Fruit fly (Drosophila melanogaster) whole organism, adult: ENCODE results near the gene hth.

Experiments
- CG11617 ChIP-seq: fragments of 200-800 bp; sonication (Bioruptor generic); optimal IDR thresholded peaks from 2 replicates; lab custom pipeline; 2017; ENCODE audit warnings: mild to moderate bottlenecking, missing biosample characterization, missing genetic modification reagents, missing genetic modification characterization
- CG12768 ChIP-seq: fragments of 200-800 bp; sonication (Bioruptor generic); optimal IDR thresholded peaks from 2 replicates; lab custom pipeline; 2017; ENCODE audit warnings: missing biosample characterization, missing genetic modification characterization, mild to moderate bottlenecking, moderate library complexity, missing genetic modification reagents
- CG14711 ChIP-seq: fragments of 200-800 bp; sonication (Bioruptor generic); optimal IDR thresholded peaks from 2 replicates; lab custom pipeline; 2018; ENCODE audit warnings: missing biosample characterization, mild to moderate bottlenecking, missing genetic modification characterization, moderate library complexity
- CG1620 ChIP-seq: fragments of 200-800 bp; sonication (Bioruptor generic); optimal IDR thresholded peaks from 2 replicates; lab custom pipeline; 2016; ENCODE audit warnings: missing biosample characterization, missing genetic modification characterization
- CG33017 ChIP-seq: fragments of 200-800 bp; sonication (Bioruptor generic); optimal IDR thresholded peaks from 2 replicates; lab custom pipeline; 2018; ENCODE audit warnings: missing biosample characterization, mild to moderate bottlenecking, missing genetic modification characterization, moderate library complexity
- CG5204 ChIP-seq: fragments of 200-800 bp; sonication (Bioruptor generic); optimal IDR thresholded peaks from 2 replicates; lab custom pipeline; 2016; ENCODE audit warnings: missing biosample characterization, missing genetic modification characterization
- CG7045 ChIP-seq: fragments of 200-800 bp; sonication (Bioruptor generic); optimal IDR thresholded peaks from 2 replicates; lab custom pipeline; 2017; ENCODE audit warnings: missing biosample characterization, mild to moderate bottlenecking, missing genetic modification characterization
- CG7101 ChIP-seq: fragments of 200-800 bp; sonication (Bioruptor generic); optimal IDR thresholded peaks from 2 replicates; lab custom pipeline; 2018; ENCODE audit warnings: missing biosample characterization, mild to moderate bottlenecking, missing genetic modification characterization, moderate library complexity
- Clk ChIP-seq: fragments of 200-800 bp; sonication (Bioruptor generic); optimal IDR thresholded peaks from 2 replicates; lab custom pipeline; 2017; ENCODE audit warnings: missing biosample characterization, missing genetic modification characterization
- Crg-1 ChIP-seq: fragments of 200-800 bp; sonication (Bioruptor generic); optimal IDR thresholded peaks from 2 replicates; lab custom pipeline; 2016; ENCODE audit warnings: missing biosample characterization, missing genetic modification characterization
- Hr96 ChIP-seq: fragments of 200-800 bp; sonication (Bioruptor generic); optimal IDR thresholded peaks from 2 replicates; lab custom pipeline; 2016; ENCODE audit warnings: missing biosample characterization, missing genetic modification characterization
- Mnt ChIP-seq: fragments of 200-800 bp; sonication (Bioruptor generic); optimal IDR thresholded peaks from 2 replicates; lab custom pipeline; 2016; ENCODE audit warnings: missing biosample characterization, mild to moderate bottlenecking, missing genetic modification characterization
- bab1 ChIP-seq: fragments of 200-800 bp; sonication (Bioruptor generic); optimal IDR thresholded peaks from 3 replicates; lab custom pipeline; 2019; ENCODE audit warnings: missing biosample characterization, mild to moderate bottlenecking, missing genetic modification characterization, moderate library complexity
- cic ChIP-seq: fragments of 200-800 bp; sonication (Bioruptor generic); optimal IDR thresholded peaks from 2 replicates; lab custom pipeline; 2017; ENCODE audit warnings: missing biosample characterization, mild to moderate bottlenecking, missing genetic modification characterization, moderate library complexity
- kay ChIP-seq: fragments of 200-800 bp; sonication (Bioruptor generic); peaks from one replicate; lab custom pipeline; 2016; ENCODE audit warnings: missing biosample characterization, missing genetic modification characterization, borderline replicate concordance
- ovo ChIP-seq: fragments of 200-800 bp; sonication (Bioruptor generic); optimal IDR thresholded peaks from 2 replicates; lab custom pipeline; 2016; ENCODE audit warnings: missing biosample characterization, missing genetic modification characterization
- pad ChIP-seq: fragments of 200-800 bp; sonication (Bioruptor generic); optimal IDR thresholded peaks from 3 replicates; lab custom pipeline; 2017; ENCODE audit warnings: missing biosample characterization, missing genetic modification characterization, mild to moderate bottlenecking, moderate library complexity, missing genetic modification reagents
- tj ChIP-seq: fragments of 200-800 bp; sonication (Bioruptor generic); optimal IDR thresholded peaks from 3 replicates; lab custom pipeline; 2017; ENCODE audit warnings: missing biosample characterization, mild to moderate bottlenecking, missing genetic modification characterization, moderate library complexity
- toe ChIP-seq: fragments of 200-800 bp; sonication (Bioruptor generic); optimal IDR thresholded peaks from 2 replicates; lab custom pipeline; 2016; ENCODE audit warnings: missing biosample characterization, missing genetic modification characterization

Gene hth

DNA sequence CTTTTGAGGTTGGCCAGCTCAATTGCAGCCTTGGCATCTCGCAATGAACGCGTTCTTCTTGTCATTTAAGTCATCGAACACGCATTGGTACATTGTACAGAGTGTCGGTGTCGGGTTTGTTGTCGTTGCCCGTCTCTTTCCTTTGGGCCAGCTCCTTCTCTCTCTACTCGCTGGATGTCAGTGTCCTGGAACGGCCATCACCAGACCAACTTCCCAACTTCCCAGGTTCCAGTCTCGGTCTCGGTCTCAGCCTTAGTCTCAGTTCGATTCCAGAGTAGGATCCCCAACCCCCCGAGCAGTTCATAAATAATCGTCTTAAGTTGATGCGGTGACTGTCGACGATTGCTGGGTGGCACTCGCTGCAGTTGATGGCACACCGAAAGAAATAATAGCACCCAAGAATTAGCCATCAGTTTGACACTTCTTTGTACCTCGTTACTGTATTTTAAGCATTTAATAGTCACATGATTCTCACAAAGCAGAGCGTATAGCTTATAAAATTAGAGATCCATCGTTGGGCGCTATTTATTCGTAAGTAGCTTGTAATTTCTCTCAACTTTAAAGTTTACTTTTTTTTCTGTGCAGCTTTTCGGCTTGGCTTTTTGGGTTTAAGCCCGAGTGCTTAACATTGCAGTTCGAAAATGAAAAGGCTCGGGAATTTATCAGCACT lies 108.9 kb downstream of the hth start:
- TF ChIP-seq CG1620 (GFP tag; lab: Kevin White, UChicago) (no peak), CG12768 (no peak), Hr96 (no peak), Crg-1 (no peak), pad (GFP tag; lab: Kevin White, UChicago) (no peak), Mnt (GFP tag; lab: Kevin White, UChicago) (no peak), CG7101 (tag; lab: Kevin White, UChicago) (no peak), bab1 (GFP tag; lab: Kevin White, UChicago) (no peak), tj (GFP tag; lab: Kevin White, UChicago) (no peak), CG11617 (GFP tag; lab: Kevin White, UChicago) (no peak), cic (no peak), Clk (GFP tag; lab: Kevin White, UChicago) (no peak)

DNA sequence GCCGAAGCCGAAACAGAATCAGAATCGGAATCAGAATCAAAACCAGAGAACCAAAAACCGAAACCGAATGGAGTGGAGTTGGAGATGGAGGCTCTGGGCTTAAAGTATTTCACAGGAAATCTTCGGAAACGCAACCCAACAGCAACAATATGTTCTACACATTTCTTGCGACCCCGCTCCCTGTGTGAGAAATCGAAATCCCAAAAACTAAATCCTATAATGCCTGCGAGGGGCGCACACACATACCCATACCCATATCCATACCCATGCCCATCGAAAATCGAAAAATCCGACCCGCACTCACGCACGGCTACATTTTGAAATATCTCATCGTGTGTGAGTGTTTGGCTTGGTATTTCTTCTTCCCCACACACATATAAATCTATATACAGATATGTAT lies 110.9 kb downstream of the hth start:
- TF ChIP-seq ovo (GFP tag; lab: Kevin White, UChicago) (no peak), CG14711 (tag; lab: Kevin White, UChicago) (no peak), Mnt (GFP tag; lab: Kevin White, UChicago) (no peak), kay (GFP tag; lab: Kevin White, UChicago) (no peak), CG11617 (GFP tag; lab: Kevin White, UChicago) (no peak), bab1 (GFP tag; lab: Kevin White, UChicago) (no peak), tj (GFP tag; lab: Kevin White, UChicago) (no peak), CG7045 (GFP tag; lab: Kevin White, UChicago) (no peak), Hr96 (no peak), cic (no peak), toe (GFP tag; lab: Kevin White, UChicago) (no peak)

DNA sequence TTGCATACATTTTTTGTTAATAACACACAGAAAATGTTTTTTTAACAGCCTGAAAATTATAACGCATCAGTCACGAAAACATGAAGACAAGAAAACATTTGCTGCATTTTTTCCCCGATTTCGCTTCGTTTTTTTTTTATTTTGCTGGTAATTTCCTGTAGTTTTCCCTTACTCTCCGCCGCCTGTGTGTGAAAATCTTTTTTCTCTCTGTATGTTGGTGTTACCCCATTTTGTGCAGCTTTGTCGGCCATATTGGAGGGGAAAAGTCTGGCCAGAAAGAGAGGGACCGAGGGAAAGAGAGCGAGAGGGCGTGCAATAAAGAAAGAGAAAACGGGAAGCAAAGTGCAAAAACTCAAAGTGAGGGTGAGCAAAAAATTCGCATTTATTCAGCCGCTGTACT lies 111.8 kb downstream of the hth start:
- TF ChIP-seq ovo (GFP tag; lab: Kevin White, UChicago) (no peak), pad (GFP tag; lab: Kevin White, UChicago) (peak; percentile 71)

DNA sequence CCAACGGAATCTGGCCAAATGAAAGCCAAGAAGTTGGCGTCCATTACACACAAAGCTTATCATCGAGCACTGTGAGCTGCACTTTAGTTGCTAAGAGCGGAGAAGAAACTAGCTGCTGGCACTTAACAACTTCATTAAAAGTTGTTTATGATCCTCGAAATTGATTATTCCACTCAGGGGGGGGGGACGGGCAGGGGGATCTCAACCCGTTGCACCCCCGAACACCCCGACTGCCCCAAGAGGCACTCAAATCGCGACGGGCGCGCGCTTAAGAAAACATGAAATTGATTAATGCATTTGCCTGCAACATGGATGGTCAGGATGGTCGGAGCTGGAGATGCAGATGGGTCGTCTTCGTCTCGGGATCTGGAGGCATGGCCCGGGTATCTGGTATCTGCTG lies 116.5 kb downstream of the hth start:
- TF ChIP-seq CG7101 (tag; lab: Kevin White, UChicago) (no peak), CG33017 (tag; lab: Kevin White, UChicago) (no peak), ovo (GFP tag; lab: Kevin White, UChicago) (no peak), cic (no peak), CG5204 (GFP tag; lab: Kevin White, UChicago) (no peak), CG1620 (GFP tag; lab: Kevin White, UChicago) (no peak), CG12768 (no peak), Clk (GFP tag; lab: Kevin White, UChicago) (no peak)

DNA sequence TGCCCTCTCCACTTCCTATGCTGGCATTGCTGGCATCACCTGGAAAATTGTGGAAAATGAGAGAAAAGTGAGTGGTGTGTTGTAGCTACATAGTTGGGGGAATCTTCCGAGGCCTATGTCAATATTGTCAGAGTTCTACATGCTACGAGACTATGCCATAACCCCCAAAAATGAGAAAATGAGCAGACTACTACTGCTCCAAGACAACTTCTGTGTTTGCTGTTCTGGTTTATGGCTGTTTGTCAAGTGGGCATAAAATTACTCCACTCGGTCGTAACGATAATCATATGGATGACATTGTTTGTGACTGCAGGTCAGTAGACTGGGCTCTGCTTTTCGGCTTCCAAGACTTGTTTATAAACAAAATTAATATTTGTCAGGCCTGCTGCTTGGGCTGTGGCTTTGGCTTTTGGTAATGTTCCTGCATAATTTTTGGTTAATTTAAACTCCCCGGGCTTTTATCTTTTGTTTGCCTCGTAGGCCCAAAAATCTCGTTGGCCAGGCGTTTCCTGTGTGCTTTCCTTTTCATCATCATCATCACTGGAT lies 118.1 kb downstream of the hth start:
- TF ChIP-seq pad (GFP tag; lab: Kevin White, UChicago), result no peak
- TF ChIP-seq CG7045 (GFP tag; lab: Kevin White, UChicago), result no peak

DNA sequence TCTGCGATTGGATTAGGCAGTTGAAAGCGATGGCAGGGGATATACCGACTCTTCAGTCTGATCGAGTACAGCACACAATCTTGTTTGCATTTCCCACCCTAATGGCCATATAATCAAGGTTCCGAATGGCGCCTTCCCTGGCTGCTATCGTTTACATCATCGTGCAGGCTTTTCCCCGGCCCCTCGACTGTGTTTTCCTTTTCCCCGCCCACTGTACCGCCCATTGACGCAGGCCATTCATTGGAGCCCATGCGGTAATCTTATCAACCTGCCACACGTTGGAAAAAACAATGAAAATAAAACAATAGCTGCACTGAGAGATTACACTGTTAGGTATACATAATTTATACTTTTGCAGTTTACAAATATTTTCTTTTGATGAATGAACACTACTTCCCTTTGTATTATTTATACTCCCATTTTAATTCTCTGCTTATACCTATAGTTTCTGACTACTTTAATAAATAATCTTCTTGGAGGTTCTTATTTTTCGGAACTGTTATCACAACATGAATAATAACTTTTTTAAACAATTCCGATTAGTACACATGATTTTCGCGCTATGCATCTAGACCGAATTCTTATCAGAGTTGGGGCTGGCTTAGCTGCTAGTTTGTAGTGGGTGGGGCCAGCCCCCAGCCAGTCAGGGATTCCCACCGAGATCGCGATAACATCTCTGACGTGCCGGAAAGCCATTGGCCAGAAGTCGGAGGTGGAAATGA lies 118.9 kb downstream of the hth start:
- TF ChIP-seq cic (peak; percentile 7), CG11617 (GFP tag; lab: Kevin White, UChicago) (peak; percentile 12), pad (GFP tag; lab: Kevin White, UChicago) (no peak), CG7045 (GFP tag; lab: Kevin White, UChicago) (peak; percentile 34)

DNA sequence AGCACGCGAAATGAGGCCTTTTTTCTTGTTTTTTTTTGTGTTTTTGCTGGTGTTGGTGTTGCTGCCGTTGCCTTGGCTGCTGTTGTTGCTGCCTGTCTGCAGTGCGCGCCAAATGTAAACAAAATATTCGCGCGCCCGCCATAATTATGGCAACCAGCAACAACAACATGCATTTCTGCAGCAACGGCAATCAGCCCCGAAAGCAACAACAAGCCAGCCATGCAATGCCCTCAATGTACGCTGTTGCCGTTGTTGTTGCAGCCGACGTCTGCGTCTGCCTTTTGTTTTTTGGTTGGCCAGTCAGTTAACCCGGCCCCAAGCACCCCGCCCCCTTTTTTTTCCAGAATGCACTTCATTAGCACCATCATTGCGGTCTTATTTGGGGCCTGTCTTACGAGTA lies 120.8 kb downstream of the hth start:
- no peak for TF ChIP-seq bab1 (GFP tag; lab: Kevin White, UChicago)

DNA sequence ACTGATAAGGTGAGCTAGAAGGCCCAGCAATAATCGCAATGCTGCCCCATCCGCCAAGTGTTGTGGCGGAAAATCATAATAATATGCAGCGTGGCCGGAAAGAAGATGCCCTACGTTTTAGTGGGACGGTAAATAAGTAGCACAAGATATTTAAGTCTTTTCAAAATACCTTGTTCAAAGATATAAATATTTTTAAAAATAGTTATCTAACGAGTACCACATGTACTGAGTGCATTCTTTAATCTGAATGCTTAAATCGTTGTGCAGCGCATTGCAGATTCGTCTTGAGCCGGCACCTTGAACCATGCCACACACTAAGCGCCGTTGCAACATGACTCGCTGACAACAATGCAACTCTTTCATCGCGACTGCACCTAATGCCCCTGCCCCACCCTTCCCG lies 121.5 kb downstream of the hth start:
- TF ChIP-seq cic, result no peak
- TF ChIP-seq Hr96, result no peak
- TF ChIP-seq CG14711 (tag; lab: Kevin White, UChicago), result no peak
- TF ChIP-seq ovo (GFP tag; lab: Kevin White, UChicago), result no peak
- no peak for TF ChIP-seq CG5204 (GFP tag; lab: Kevin White, UChicago)
- no peak for TF ChIP-seq CG12768
- TF ChIP-seq kay (GFP tag; lab: Kevin White, UChicago), result no peak
- TF ChIP-seq CG7045 (GFP tag; lab: Kevin White, UChicago), result no peak
- TF ChIP-seq CG1620 (GFP tag; lab: Kevin White, UChicago), result no peak
- no peak for TF ChIP-seq Clk (GFP tag; lab: Kevin White, UChicago)
